Worm (Caenorhabditis elegans) whole organism, mixed stage, embryonic: ENCODE results near the gene str-23.

Experiments
- bed-3 ChIP-seq: fragments of 200-800 bp; sonication (Bioruptor generic); optimal IDR thresholded peaks from 3 replicates; lab custom pipeline; 2018; ENCODE audit warnings: mild to moderate bottlenecking, missing genetic modification characterization, moderate library complexity, missing compliant biosample characterization
- elt-3 ChIP-seq: fragments of 150-350 bp; optimal IDR thresholded peaks from 2 replicates; lab custom pipeline; 2014; ENCODE audit warnings: missing biosample characterization, missing genetic modification characterization
- hlh-1 ChIP-seq: fragments of 150-350 bp; optimal IDR thresholded peaks from 2 replicates; lab custom pipeline; 2014; ENCODE audit warnings: missing biosample characterization, missing genetic modification reagents, missing genetic modification characterization
- nhr-237 ChIP-seq: fragments of 150-350 bp; optimal IDR thresholded peaks from 2 replicates; lab custom pipeline; 2014; ENCODE audit warnings: missing biosample characterization, missing genetic modification characterization
- nhr-28 ChIP-seq: fragments of 150-350 bp; optimal IDR thresholded peaks from 2 replicates; lab custom pipeline; 2014; ENCODE audit warnings: missing biosample characterization, missing genetic modification characterization
- unc-62 ChIP-seq: fragments of 150-350 bp; optimal IDR thresholded peaks from 2 replicates; lab custom pipeline; 2014; ENCODE audit warnings: missing biosample characterization, missing genetic modification reagents, missing genetic modification characterization
- zip-8 ChIP-seq: fragments of 150-350 bp; optimal IDR thresholded peaks from 2 replicates; lab custom pipeline; 2014; ENCODE audit warnings: missing biosample characterization, missing genetic modification characterization

DNA sequence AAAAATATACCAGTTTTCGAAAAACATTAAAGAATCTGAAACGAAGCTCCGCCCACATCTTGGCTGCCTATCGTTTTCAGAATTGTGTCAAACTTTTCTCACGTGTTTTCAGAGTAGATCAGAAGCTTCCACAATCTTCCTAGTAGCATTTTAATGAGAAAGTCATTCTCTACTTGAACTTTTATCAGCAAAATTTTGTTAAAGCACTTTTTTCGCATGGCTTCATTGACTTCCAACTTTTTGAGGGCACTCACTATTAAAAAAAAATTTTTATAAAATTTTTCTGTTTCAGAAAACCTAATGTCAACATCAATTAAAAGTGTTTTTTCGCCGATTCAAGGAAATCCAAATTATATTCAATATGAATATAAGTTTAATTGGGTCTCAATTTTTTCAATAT is 5.5 kb downstream of the str-23 start, which contains the start of gene sru-42:
- TF ChIP-seq nhr-237 (tag; lab: Kevin White, UChicago) = no peak
- TF ChIP-seq bed-3 = no peak
- TF ChIP-seq nhr-28 (tag; lab: Kevin White, UChicago) = no peak
- TF ChIP-seq zip-8 = no peak
- TF ChIP-seq unc-62 (GFP tag; lab: Kevin White, UChicago) = no peak
- no peak for TF ChIP-seq elt-3
- TF ChIP-seq hlh-1 (tag; lab: Kevin White, UChicago) = no peak
